Fruit fly (Drosophila melanogaster) whole organism, embryonic: Measurements from ENCODE around the gene CG12010.

Experiments
- Abd-B ChIP-seq: fragments of 200-800 bp; sonication (Bioruptor generic); optimal IDR thresholded peaks from 2 replicates; lab custom pipeline; 2018; ENCODE audit warnings: missing biosample characterization, mild to moderate bottlenecking, missing genetic modification characterization, moderate library complexity
- BEAF-32 ChIP-seq: fragments of 200-800 bp; sonication (Bioruptor generic); optimal IDR thresholded peaks from 3 replicates; lab custom pipeline; 2017; ENCODE audit warnings: missing biosample characterization, missing genetic modification characterization, mild to moderate bottlenecking, moderate library complexity, missing genetic modification reagents
- CG11456 ChIP-seq: fragments of 200-800 bp; sonication (Bioruptor generic); IDR thresholded peaks from 3 replicates; pipeline ENCODE4 v1.3.6; 2022; ENCODE audit warnings: missing biosample characterization, missing genetic modification characterization
- CG11504 ChIP-seq: fragments of 200-800 bp; sonication (Bioruptor generic); optimal IDR thresholded peaks from 3 replicates; lab custom pipeline; 2019; ENCODE audit warnings: missing biosample characterization, mild to moderate bottlenecking, missing genetic modification characterization, moderate library complexity
- CG13894 ChIP-seq: fragments of 200-800 bp; sonication (Bioruptor generic); optimal IDR thresholded peaks from 3 replicates; lab custom pipeline; 2018; ENCODE audit warnings: missing biosample characterization, mild to moderate bottlenecking, missing genetic modification characterization, moderate library complexity
- CG14860 ChIP-seq: fragments of 200-800 bp; sonication (Bioruptor generic); IDR thresholded peaks from 3 replicates; pipeline ENCODE4 v1.3.6; 2022; ENCODE audit warnings: missing biosample characterization, missing genetic modification characterization; ENCODE audit not compliant: partially characterized antibody
- CG15479 ChIP-seq: fragments of 200-800 bp; sonication (Bioruptor generic); optimal IDR thresholded peaks from 3 replicates; lab custom pipeline; 2019; ENCODE audit warnings: missing biosample characterization, mild to moderate bottlenecking, missing genetic modification characterization, moderate library complexity
- CG15514 ChIP-seq: fragments of 200-800 bp; sonication (Bioruptor generic); optimal IDR thresholded peaks from 3 replicates; lab custom pipeline; 2017; ENCODE audit warnings: missing biosample characterization, missing genetic modification characterization, mild to moderate bottlenecking, moderate library complexity, missing genetic modification reagents
- CG2712 ChIP-seq: fragments of 200-800 bp; optimal IDR thresholded peaks from 3 replicates; lab custom pipeline; 2019; ENCODE audit warnings: missing biosample characterization, mild to moderate bottlenecking, missing genetic modification characterization, moderate library complexity
- CG31365 ChIP-seq: fragments of 200-800 bp; sonication (Bioruptor generic); optimal IDR thresholded peaks from 2 replicates; lab custom pipeline; 2018; ENCODE audit warnings: missing biosample characterization, mild to moderate bottlenecking, missing genetic modification characterization
- CG32767 ChIP-seq: fragments of 200-800 bp; sonication (Bioruptor generic); IDR thresholded peaks from 2 replicates; pipeline ENCODE4 v1.3.6; 2022; ENCODE audit warnings: missing biosample characterization, missing genetic modification characterization
- CG5180 ChIP-seq: fragments of 200-800 bp; sonication (Bioruptor generic); optimal IDR thresholded peaks from 3 replicates; lab custom pipeline; 2017; ENCODE audit warnings: missing biosample characterization, missing genetic modification characterization, mild to moderate bottlenecking, moderate library complexity, missing genetic modification reagents
- CG7745 ChIP-seq: fragments of 200-800 bp; sonication (Bioruptor generic); optimal IDR thresholded peaks from 2 replicates; lab custom pipeline; 2018; ENCODE audit warnings: missing biosample characterization, mild to moderate bottlenecking, missing genetic modification characterization, moderate library complexity
- CG7786 ChIP-seq: fragments of 200-800 bp; sonication (Bioruptor generic); optimal IDR thresholded peaks from 2 replicates; lab custom pipeline; 2016; ENCODE audit warnings: missing biosample characterization, missing genetic modification characterization
- D ChIP-seq, 2 experiments: fragments of 200-800 bp in 1 of 2; fragments of >200 bp in 1 of 2; sonication (Bioruptor generic) in 1 of 2; optimal IDR thresholded peaks; 2 replicates in 1 of 2; 3 replicates in 1 of 2; lab custom pipeline; 2017; ENCODE audit warnings: mild to moderate bottlenecking in 1 of 2, missing biosample characterization in 1 of 2, missing genetic modification characterization in 1 of 2, missing genetic modification reagents in 1 of 2
- Dll ChIP-seq: fragments of 200-800 bp; sonication (Bioruptor generic); IDR thresholded peaks from 4 replicates; pipeline ENCODE4 v1.3.6; 2022; ENCODE audit warnings: missing biosample characterization, missing genetic modification characterization; ENCODE audit not compliant: partially characterized antibody
- Dp ChIP-seq: fragments of 200-800 bp; sonication (Bioruptor generic); optimal IDR thresholded peaks from 2 replicates; lab custom pipeline; 2018; ENCODE audit warnings: missing biosample characterization, mild to moderate bottlenecking, missing genetic modification characterization, moderate library complexity
- E2f1 ChIP-seq: fragments of 200-800 bp; sonication (Bioruptor generic); IDR thresholded peaks from 2 replicates; pipeline ENCODE4 v1.3.6; 2022; ENCODE audit warnings: missing biosample characterization, missing genetic modification characterization
- HHEX ChIP-seq: fragments of 200-800 bp; sonication (Bioruptor generic); optimal IDR thresholded peaks from 3 replicates; lab custom pipeline; 2017; ENCODE audit warnings: missing biosample characterization, mild to moderate bottlenecking, missing genetic modification characterization, missing genetic modification reagents
- Med ChIP-seq: fragments of 200-800 bp; sonication (Bioruptor generic); peaks from one replicate; lab custom pipeline; 2016; ENCODE audit warnings: missing biosample characterization, missing genetic modification characterization, mild to moderate bottlenecking, inconsistent platforms, moderate library complexity
- Opbp ChIP-seq: fragments of 200-800 bp; sonication (Bioruptor generic); IDR thresholded peaks from 3 replicates; pipeline ENCODE4 v1.3.6; 2022; ENCODE audit warnings: missing biosample characterization, missing genetic modification characterization; ENCODE audit not compliant: partially characterized antibody
- Rx ChIP-seq: fragments of 200-800 bp; sonication (Bioruptor generic); IDR thresholded peaks from 2 replicates; pipeline ENCODE4 v1.3.6; 2022; ENCODE audit warnings: missing biosample characterization, missing genetic modification characterization
- Scr ChIP-seq: fragments of 200-800 bp; sonication (Bioruptor generic); IDR thresholded peaks from 2 replicates; pipeline ENCODE4 v1.3.6; 2022; ENCODE audit warnings: missing biosample characterization, missing genetic modification characterization; ENCODE audit not compliant: partially characterized antibody
- ac ChIP-seq: fragments of 200-800 bp; sonication (Bioruptor generic); optimal IDR thresholded peaks from 3 replicates; lab custom pipeline; 2017; ENCODE audit warnings: missing biosample characterization, mild to moderate bottlenecking, missing genetic modification characterization
- amos ChIP-seq: fragments of 200-800 bp; sonication (Bioruptor generic); IDR thresholded peaks from 2 replicates; pipeline ENCODE4 v1.3.6; 2022; ENCODE audit warnings: missing biosample characterization, missing genetic modification characterization; ENCODE audit not compliant: partially characterized antibody
- aop ChIP-seq: fragments of 200-800 bp; sonication (Bioruptor generic); IDR thresholded peaks from 2 replicates; pipeline ENCODE4 v1.3.6; 2022; ENCODE audit warnings: missing biosample characterization, missing genetic modification characterization
- ash1 ChIP-seq: fragments of 200-800 bp; sonication (Bioruptor generic); optimal IDR thresholded peaks from 2 replicates; lab custom pipeline; 2018; ENCODE audit warnings: missing biosample characterization, mild to moderate bottlenecking, missing genetic modification characterization
- cad ChIP-seq: fragments of >200 bp; optimal IDR thresholded peaks from 2 replicates; lab custom pipeline; 2017; ENCODE audit warnings: missing biosample characterization, missing genetic modification characterization
- cato ChIP-seq: fragments of 200-800 bp; sonication (Bioruptor generic); optimal IDR thresholded peaks from 2 replicates; lab custom pipeline; 2016; ENCODE audit warnings: missing biosample characterization, missing genetic modification characterization, borderline replicate concordance
- fd96Cb ChIP-seq: fragments of 200-800 bp; sonication (Bioruptor generic); optimal IDR thresholded peaks from 2 replicates; lab custom pipeline; 2018; ENCODE audit warnings: missing biosample characterization, mild to moderate bottlenecking, missing genetic modification characterization, moderate library complexity
- fru ChIP-seq: fragments of >200 bp; optimal IDR thresholded peaks from 2 replicates; lab custom pipeline; 2017
- gem ChIP-seq: fragments of 200-800 bp; sonication (Bioruptor generic); optimal IDR thresholded peaks from 2 replicates; lab custom pipeline; 2019; ENCODE audit warnings: missing biosample characterization, mild to moderate bottlenecking, missing genetic modification characterization, moderate library complexity
- hth ChIP-seq: fragments of >200 bp; optimal IDR thresholded peaks from 2 replicates; lab custom pipeline; 2017; ENCODE audit warnings: inconsistent platforms
- jigr1 ChIP-seq: fragments of 200-800 bp; sonication (Bioruptor generic); IDR thresholded peaks from 3 replicates; pipeline ENCODE4 v1.3.6; 2022; ENCODE audit warnings: missing biosample characterization, missing genetic modification characterization
- kni ChIP-seq: fragments of 200-800 bp; sonication (Bioruptor generic); optimal IDR thresholded peaks from 3 replicates; lab custom pipeline; 2017; ENCODE audit warnings: mild to moderate bottlenecking, missing biosample characterization, missing genetic modification reagents, missing genetic modification characterization
- lilli ChIP-seq: fragments of 200-800 bp; sonication (Bioruptor generic); optimal IDR thresholded peaks from 3 replicates; lab custom pipeline; 2016; ENCODE audit warnings: missing biosample characterization, missing genetic modification characterization
- mam ChIP-seq: fragments of 200-800 bp; sonication (Bioruptor generic); optimal IDR thresholded peaks from 3 replicates; lab custom pipeline; 2016; ENCODE audit warnings: missing biosample characterization, missing genetic modification characterization
- nom ChIP-seq: fragments of 200-800 bp; sonication (Bioruptor generic); optimal IDR thresholded peaks from 2 replicates; lab custom pipeline; 2017; ENCODE audit warnings: missing biosample characterization, missing genetic modification characterization, mild to moderate bottlenecking, moderate library complexity, missing genetic modification reagents
- oc ChIP-seq: fragments of 200-800 bp; sonication (Bioruptor generic); optimal IDR thresholded peaks from 2 replicates; lab custom pipeline; 2018; ENCODE audit warnings: missing biosample characterization, mild to moderate bottlenecking, missing genetic modification characterization, moderate library complexity
- odd ChIP-seq: fragments of 200-800 bp; sonication (Bioruptor generic); optimal IDR thresholded peaks from 2 replicates; lab custom pipeline; 2017; ENCODE audit warnings: missing biosample characterization, mild to moderate bottlenecking, missing genetic modification characterization
- pros ChIP-seq: fragments of 200-800 bp; sonication (Bioruptor generic); optimal IDR thresholded peaks from 3 replicates; lab custom pipeline; 2019; ENCODE audit warnings: missing biosample characterization, mild to moderate bottlenecking, missing genetic modification characterization, moderate library complexity
- repo ChIP-seq: fragments of 200-800 bp; sonication (Bioruptor generic); optimal IDR thresholded peaks from 2 replicates; lab custom pipeline; 2016; ENCODE audit warnings: missing biosample characterization, missing genetic modification characterization
- sens ChIP-seq: fragments of 200-800 bp; sonication (Bioruptor generic); peaks from one replicate; lab custom pipeline; 2016; ENCODE audit warnings: missing biosample characterization, missing genetic modification characterization
- sima ChIP-seq: fragments of 200-800 bp; sonication (Bioruptor generic); optimal IDR thresholded peaks from 2 replicates; lab custom pipeline; 2016; ENCODE audit warnings: missing biosample characterization, missing genetic modification characterization
- sna ChIP-seq: fragments of 200-800 bp; sonication (Bioruptor generic); IDR thresholded peaks from 2 replicates; pipeline ENCODE4 v1.3.6; 2022; ENCODE audit warnings: missing biosample characterization, missing genetic modification characterization; ENCODE audit not compliant: partially characterized antibody
- stwl ChIP-seq: fragments of 200-800 bp; sonication (Bioruptor generic); optimal IDR thresholded peaks from 3 replicates; lab custom pipeline; 2018; ENCODE audit warnings: missing biosample characterization, mild to moderate bottlenecking, missing genetic modification characterization, moderate library complexity
- tll ChIP-seq, 2 experiments: fragments of 200-800 bp in 1 of 2; fragments of >200 bp in 1 of 2; sonication (Bioruptor generic) in 1 of 2; optimal IDR thresholded peaks; 2 replicates each; lab custom pipeline; 2017 to 2019; ENCODE audit warnings: missing biosample characterization in 2 of 2, missing genetic modification characterization in 2 of 2, mild to moderate bottlenecking in 1 of 2, moderate library complexity in 1 of 2
- twi ChIP-seq: fragments of 200-800 bp; optimal IDR thresholded peaks from 2 replicates; lab custom pipeline; 2019; ENCODE audit warnings: missing biosample characterization, mild to moderate bottlenecking, missing genetic modification characterization, moderate library complexity

Gene CG12010

DNA sequence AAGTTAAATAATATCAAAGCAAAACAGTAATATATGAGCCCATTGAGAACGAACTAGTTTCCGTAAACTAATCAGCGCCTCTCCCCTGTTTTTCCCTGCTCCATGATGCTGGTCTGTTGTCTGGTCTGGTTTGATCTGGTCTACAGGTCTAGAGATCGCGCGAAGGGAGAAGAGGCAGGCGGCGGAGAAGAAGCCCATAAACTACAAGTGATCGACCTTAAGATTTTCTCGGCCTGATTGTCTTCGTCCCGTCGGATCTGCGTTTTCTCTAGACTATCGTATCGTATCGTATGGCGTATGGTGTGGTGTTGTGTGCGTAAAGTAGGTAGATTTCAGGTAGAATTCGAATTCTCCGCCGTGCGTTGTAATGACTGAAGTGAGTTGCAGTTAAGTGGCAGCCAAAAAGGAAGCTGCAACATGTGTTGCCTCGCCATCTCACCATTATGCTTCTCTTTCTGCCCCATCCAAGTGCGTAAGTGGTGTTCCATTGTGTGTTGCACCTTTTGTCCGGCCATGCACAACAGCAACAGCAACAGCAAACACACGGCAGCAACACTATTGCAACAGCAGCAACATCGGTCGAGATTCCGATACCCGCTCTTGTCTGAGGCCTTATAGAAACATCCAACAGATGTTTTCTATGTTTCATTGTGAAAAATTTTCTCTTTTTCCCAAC lies 35.7 kb downstream of the CG12010 start (continued):
- TF ChIP-seq oc (no peak), stwl (tag; lab: Kevin White, UChicago) (no peak), HHEX (no peak), ash1 (GFP tag; lab: Kevin White, UChicago) (no peak), Abd-B (no peak), E2f1 (GFP tag; lab: Robert Waterston, UW) (no peak), gem (tag; lab: Kevin White, UChicago) (peak; percentile 84), Med (GFP tag; lab: Kevin White, UChicago) (peak; percentile 3), CG2712 (tag; lab: Kevin White, UChicago) (peak; percentile 6), fd96Cb (tag; lab: Kevin White, UChicago) (no peak), sna (GFP tag; lab: Robert Waterston, UW) (no peak), mam (GFP tag; lab: Kevin White, UChicago) (no peak), Dll (GFP tag; lab: Robert Waterston, UW) (no peak), CG11504 (tag; lab: Kevin White, UChicago) (peak; percentile 11), Rx (GFP tag; lab: Robert Waterston, UW) (no peak), cato (no peak), odd (GFP tag; lab: Kevin White, UChicago) (peak; percentile 34), lilli (GFP tag; lab: Kevin White, UChicago) (no peak), aop (GFP tag; lab: Robert Waterston, UW) (no peak), sens (GFP tag; lab: Kevin White, UChicago) (peak; percentile 87), Opbp (GFP tag; lab: Robert Waterston, UW) (0 out of 3 replicates have a peak, but pooled peaks have one; percentile 11), Dp (GFP tag; lab: Kevin White, UChicago) (no peak), jigr1 (no peak), ac (GFP tag; lab: Kevin White, UChicago) (peak; percentile 63), CG5180 (GFP tag; lab: Kevin White, UChicago) (peak; percentile 24), amos (GFP tag; lab: Robert Waterston, UW) (0 out of 2 replicates have a peak, but pooled peaks have one; percentile 22), twi (tag; lab: Kevin White, UChicago) (peak; percentile 99), CG15479 (GFP tag; lab: Kevin White, UChicago) (peak; percentile 86), CG7745 (tag; lab: Kevin White, UChicago) (peak; percentile 35), CG31365 (tag; lab: Kevin White, UChicago) (no peak), D (optimal IDR thresholded peaks at IDR 0.05; lab: Kevin White, UChicago) (peak; percentile 96), D (GFP tag; optimal IDR thresholded peaks at IDR 0.05; lab: Kevin White, UChicago) (no peak), CG14860 (no peak), nom (no peak), fru (lab: Kevin White, UChicago) (no peak), CG32767 (no peak), CG7786 (GFP tag; lab: Kevin White, UChicago) (no peak), CG11456 (GFP tag; lab: Robert Waterston, UW) (no peak), Scr (GFP tag; lab: Robert Waterston, UW) (0 out of 2 replicates have a peak, but pooled peaks have one; percentile 12), kni (GFP tag; lab: Kevin White, UChicago) (peak; percentile 31), BEAF-32 (GFP tag; lab: Kevin White, UChicago) (peak; percentile 22), CG15514 (GFP tag; lab: Kevin White, UChicago) (peak; percentile 70), sima (no peak), CG13894 (tag; lab: Kevin White, UChicago) (peak; percentile 6), hth (lab: Kevin White, UChicago) (no peak), pros (GFP tag; lab: Kevin White, UChicago) (peak; percentile 67), tll (GFP tag; optimal IDR thresholded peaks at IDR 0.05; lab: Kevin White, UChicago) (peak in 1 of 2 experiments; percentile 76), repo (GFP tag; lab: Kevin White, UChicago) (no peak), cad (peak; percentile 33)
